Worm (Caenorhabditis elegans) whole organism, mixed stage, embryonic: Measurements from ENCODE around the gene hal-3.

Experiments used
- M03D4.4 ChIP-seq: sonication (generic microtip); optimal IDR thresholded peaks from 2 replicates; lab custom pipeline; 2017; ENCODE audit warnings: mild to moderate bottlenecking, missing genetic modification characterization, missing compliant biosample characterization
- bed-3 ChIP-seq: fragments of 200-800 bp; sonication (Bioruptor generic); optimal IDR thresholded peaks from 3 replicates; lab custom pipeline; 2018; ENCODE audit warnings: mild to moderate bottlenecking, missing genetic modification characterization, moderate library complexity, missing compliant biosample characterization
- blmp-1 ChIP-seq: fragments of 150-350 bp; optimal IDR thresholded peaks from 2 replicates; lab custom pipeline; 2014; ENCODE audit warnings: missing biosample characterization, missing genetic modification characterization
- ceh-39 ChIP-seq: fragments of 150-350 bp; optimal IDR thresholded peaks from 2 replicates; lab custom pipeline; 2014; ENCODE audit warnings: missing biosample characterization, missing genetic modification characterization
- ceh-43 ChIP-seq: fragments of 200-800 bp; sonication (Bioruptor generic); optimal IDR thresholded peaks from 2 replicates; lab custom pipeline; 2018; ENCODE audit warnings: mild to moderate bottlenecking, missing genetic modification characterization, moderate library complexity, missing compliant biosample characterization
- ces-1 ChIP-seq: fragments of 150-350 bp; optimal IDR thresholded peaks from 2 replicates; lab custom pipeline; 2014; ENCODE audit warnings: missing biosample characterization, missing genetic modification reagents, missing genetic modification characterization
- cnd-1 ChIP-seq: fragments of 200-800 bp; sonication (Bioruptor generic); optimal IDR thresholded peaks from 2 replicates; lab custom pipeline; 2018; ENCODE audit warnings: mild to moderate bottlenecking, missing genetic modification characterization, missing compliant biosample characterization
- drap-1 ChIP-seq: fragments of 200-800 bp; sonication (Bioruptor generic); optimal IDR thresholded peaks from 3 replicates; lab custom pipeline; 2018; ENCODE audit warnings: mild to moderate bottlenecking, missing genetic modification characterization, missing compliant biosample characterization
- elt-1 ChIP-seq: sonication (generic microtip); optimal IDR thresholded peaks from 2 replicates; lab custom pipeline; 2017; ENCODE audit warnings: missing genetic modification characterization, mild to moderate bottlenecking, missing compliant biosample characterization, antibody characterized with exemption, moderate library complexity, borderline replicate concordance; ENCODE audit not compliant: insufficient read depth
- elt-3 ChIP-seq: fragments of 150-350 bp; optimal IDR thresholded peaks from 2 replicates; lab custom pipeline; 2014; ENCODE audit warnings: missing biosample characterization, missing genetic modification characterization
- ham-2 ChIP-seq: fragments of 200-800 bp; sonication (Bioruptor generic); optimal IDR thresholded peaks from 2 replicates; lab custom pipeline; 2018; ENCODE audit warnings: mild to moderate bottlenecking, missing genetic modification characterization, missing compliant biosample characterization
- hlh-1 ChIP-seq: fragments of 150-350 bp; optimal IDR thresholded peaks from 2 replicates; lab custom pipeline; 2014; ENCODE audit warnings: missing biosample characterization, missing genetic modification reagents, missing genetic modification characterization
- lin-13 ChIP-seq: fragments of 150-350 bp; optimal IDR thresholded peaks from 2 replicates; lab custom pipeline; 2014; ENCODE audit warnings: missing biosample characterization, missing genetic modification characterization
- lin-32 ChIP-seq: fragments of 200-800 bp; sonication (Bioruptor generic); optimal IDR thresholded peaks from 2 replicates; lab custom pipeline; 2018; ENCODE audit warnings: mild to moderate bottlenecking, missing genetic modification characterization, missing compliant biosample characterization
- mab-5 ChIP-seq: fragments of 150-350 bp; optimal IDR thresholded peaks from 2 replicates; lab custom pipeline; 2014; ENCODE audit warnings: missing biosample characterization, missing genetic modification characterization
- mep-1 ChIP-seq: fragments of 150-350 bp; optimal IDR thresholded peaks from 2 replicates; lab custom pipeline; 2017; ENCODE audit warnings: missing biosample characterization, missing genetic modification reagents, missing genetic modification characterization, inconsistent platforms
- mls-2 ChIP-seq: sonication (generic microtip); optimal IDR thresholded peaks from 2 replicates; lab custom pipeline; 2016; ENCODE audit warnings: mild to moderate bottlenecking, missing genetic modification characterization, moderate library complexity, missing compliant biosample characterization
- nhr-2 ChIP-seq: fragments of 150-350 bp; optimal IDR thresholded peaks from 2 replicates; lab custom pipeline; 2014; ENCODE audit warnings: missing biosample characterization, missing genetic modification characterization
- nhr-237 ChIP-seq: fragments of 150-350 bp; optimal IDR thresholded peaks from 2 replicates; lab custom pipeline; 2014; ENCODE audit warnings: missing biosample characterization, missing genetic modification characterization
- nhr-28 ChIP-seq: fragments of 150-350 bp; optimal IDR thresholded peaks from 2 replicates; lab custom pipeline; 2014; ENCODE audit warnings: missing biosample characterization, missing genetic modification characterization
- nhr-76 ChIP-seq: sonication (generic microtip); optimal IDR thresholded peaks from 2 replicates; lab custom pipeline; 2017; ENCODE audit warnings: missing biosample characterization, missing genetic modification characterization
- pha-4 ChIP-seq: fragments of 150-350 bp; optimal IDR thresholded peaks from 2 replicates; lab custom pipeline; 2018; ENCODE audit warnings: missing biosample characterization, missing genetic modification reagents, missing genetic modification characterization
- sem-2 ChIP-seq: fragments of 200-800 bp; sonication (Bioruptor generic); optimal IDR thresholded peaks from 2 replicates; lab custom pipeline; 2018; ENCODE audit warnings: mild to moderate bottlenecking, missing genetic modification characterization, missing compliant biosample characterization
- sptf-1 ChIP-seq: sonication (generic microtip); optimal IDR thresholded peaks from 2 replicates; lab custom pipeline; 2017; ENCODE audit warnings: mild to moderate bottlenecking, missing genetic modification characterization, moderate library complexity, missing compliant biosample characterization
- tbx-8 ChIP-seq: fragments of 200-800 bp; sonication (Bioruptor generic); optimal IDR thresholded peaks from 2 replicates; lab custom pipeline; 2018; ENCODE audit warnings: mild to moderate bottlenecking, missing genetic modification characterization, moderate library complexity, missing compliant biosample characterization
- unc-120 ChIP-seq: sonication (generic microtip); optimal IDR thresholded peaks from 2 replicates; lab custom pipeline; 2017; ENCODE audit warnings: missing genetic modification characterization, missing compliant biosample characterization; ENCODE audit not compliant: poor library complexity, severe bottlenecking
- unc-62 ChIP-seq: fragments of 150-350 bp; optimal IDR thresholded peaks from 2 replicates; lab custom pipeline; 2014; ENCODE audit warnings: missing biosample characterization, missing genetic modification reagents, missing genetic modification characterization
- zip-8 ChIP-seq: fragments of 150-350 bp; optimal IDR thresholded peaks from 2 replicates; lab custom pipeline; 2014; ENCODE audit warnings: missing biosample characterization, missing genetic modification characterization
- ztf-11 ChIP-seq: fragments of 150-350 bp; optimal IDR thresholded peaks from 2 replicates; lab custom pipeline; 2014; ENCODE audit warnings: missing biosample characterization, missing genetic modification characterization

The hal-3 gene

DNA sequence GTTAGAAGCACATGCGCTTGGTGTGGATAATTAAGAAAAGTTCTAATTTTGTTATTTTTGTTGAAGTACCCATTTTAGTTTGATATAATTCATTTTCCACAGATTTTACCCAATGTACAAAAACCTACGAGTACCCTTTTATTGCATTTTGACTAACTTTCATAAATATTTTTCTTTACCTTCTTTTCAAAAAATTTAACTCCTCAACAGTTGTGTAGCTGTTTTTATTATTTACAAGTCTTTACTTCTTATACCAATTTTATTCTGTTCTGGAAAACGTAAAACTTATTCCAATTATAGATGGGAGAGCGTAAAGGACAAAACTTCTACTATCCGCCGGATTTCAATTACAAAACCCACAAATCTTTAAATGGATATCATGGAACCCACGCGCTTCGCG, 32.3 kb upstream of the hal-3 start, which contains the start of gene ZK1307.9:
Gene ZK1307.9 (plus strand): TSS at position 301 of the 400 bp plus-strand sequence.
- no peak for TF ChIP-seq bed-3
- TF ChIP-seq elt-3 (tag; lab: Kevin White, UChicago) = no peak
- no peak for TF ChIP-seq ham-2 (GFP tag; lab: Kevin White, UChicago)
- no peak for TF ChIP-seq mls-2 (tag; lab: Kevin White, UChicago)
- TF ChIP-seq unc-62 (GFP tag; lab: Kevin White, UChicago) = no peak

DNA sequence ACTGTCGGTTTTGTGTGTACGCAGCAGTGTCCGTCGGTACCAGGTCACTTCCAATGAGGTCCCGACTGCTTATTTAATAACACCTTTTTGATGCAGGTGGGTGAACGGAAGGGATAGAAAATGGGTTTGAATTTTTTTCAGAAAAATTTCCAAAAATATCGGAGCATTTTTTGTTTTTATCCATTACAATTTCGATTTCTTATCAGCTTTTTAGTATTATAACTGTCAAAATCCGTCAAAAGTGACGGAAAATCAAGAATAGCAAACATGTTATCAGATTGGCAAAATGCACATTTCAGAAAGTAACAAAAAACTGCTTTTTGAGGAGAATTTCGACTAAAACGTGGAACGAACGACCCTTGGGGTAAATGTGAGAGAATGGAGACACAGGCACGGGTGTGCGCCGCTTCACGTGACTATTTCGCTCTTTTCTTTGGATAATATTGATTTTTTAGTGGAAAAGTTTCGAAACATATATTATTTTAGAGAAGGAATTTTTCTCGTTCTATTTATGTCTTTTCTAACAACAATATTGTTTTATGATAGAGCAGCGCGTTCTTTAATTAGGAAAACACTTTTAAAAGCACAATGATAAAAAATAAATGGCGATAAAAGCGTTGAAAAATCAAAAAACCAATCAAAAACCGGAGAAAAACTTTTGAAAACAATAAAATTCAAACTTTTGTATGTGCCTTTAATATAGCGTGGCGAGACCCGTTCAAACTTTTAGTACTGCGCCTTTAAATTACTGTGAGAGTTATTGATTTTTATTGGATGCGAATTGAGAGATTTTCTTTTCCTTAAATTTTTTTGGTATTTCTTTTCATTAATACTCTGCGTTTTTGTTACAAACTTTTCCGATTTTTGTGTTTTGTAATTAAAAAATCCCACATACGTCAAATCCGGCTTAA, 30.3 kb upstream of the hal-3 start, which contains the start of gene sqv-8:
Gene sqv-8 (plus strand): TSS at position 51 of the 911 bp plus-strand sequence.
- TF ChIP-seq ztf-11 (tag; lab: Kevin White, UChicago) (no peak), nhr-2 (tag; lab: Kevin White, UChicago) (peak; percentile 66)

DNA sequence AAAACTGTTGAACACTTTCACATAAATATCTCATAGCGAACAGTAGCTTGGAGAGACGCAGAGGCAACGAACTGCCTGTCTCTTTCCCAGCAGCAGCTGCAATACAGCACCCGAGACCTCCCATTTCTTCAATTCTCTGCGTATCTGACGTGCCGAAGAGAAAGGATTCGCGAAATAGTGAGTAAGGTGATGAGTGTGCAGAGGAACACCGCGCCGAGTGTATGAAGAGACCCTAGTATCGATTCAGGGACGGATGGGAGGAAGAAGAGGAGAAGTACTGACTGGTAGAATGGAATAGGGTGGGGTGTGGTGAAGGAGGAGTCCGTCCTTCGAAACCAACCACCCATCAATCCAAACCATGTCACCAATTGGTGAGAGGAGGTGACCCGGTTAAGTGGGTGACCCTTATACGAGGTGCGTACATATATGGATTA, 29.2 kb upstream of the hal-3 start:
- no peak for TF ChIP-seq nhr-76
- TF ChIP-seq drap-1 (GFP tag; lab: Kevin White, UChicago) = peak; percentile 47
- peak; percentile 40 for TF ChIP-seq cnd-1 (tag; lab: Kevin White, UChicago)
- TF ChIP-seq unc-62 (GFP tag; lab: Kevin White, UChicago) = peak; percentile 76
- peak; percentile 46 for TF ChIP-seq lin-32 (GFP tag; lab: Kevin White, UChicago)
- no peak for TF ChIP-seq ceh-43
- peak; percentile 94 for TF ChIP-seq hlh-1 (tag; lab: Kevin White, UChicago)
- peak; percentile 68 for TF ChIP-seq blmp-1 (tag; lab: Kevin White, UChicago)
- TF ChIP-seq nhr-28 = no peak
- peak; percentile 61 for TF ChIP-seq lin-13 (tag; lab: Kevin White, UChicago)
- no peak for TF ChIP-seq M03D4.4 (tag; lab: Kevin White, UChicago)
- TF ChIP-seq nhr-2 (tag; lab: Kevin White, UChicago) = peak; percentile 87
- TF ChIP-seq nhr-237 (tag; lab: Kevin White, UChicago) = peak; percentile 14
- no peak for TF ChIP-seq bed-3
- TF ChIP-seq ceh-39 = peak; percentile 75
- peak; percentile 76 for TF ChIP-seq mls-2 (tag; lab: Kevin White, UChicago)
- TF ChIP-seq mab-5 = no peak
- TF ChIP-seq tbx-8 (GFP tag; lab: Kevin White, UChicago) = peak; percentile 2
- TF ChIP-seq sem-2 = no peak
- TF ChIP-seq elt-3 (tag; lab: Kevin White, UChicago) = no peak
- TF ChIP-seq ces-1 (GFP tag; lab: Kevin White, UChicago) = peak; percentile 70
- no peak for TF ChIP-seq ztf-11 (tag; lab: Kevin White, UChicago)
- TF ChIP-seq sptf-1 = peak; percentile 68
- peak; percentile 90 for TF ChIP-seq ham-2 (GFP tag; lab: Kevin White, UChicago)
- TF ChIP-seq unc-120 (tag; lab: Kevin White, UChicago) = peak; percentile 22
- no peak for TF ChIP-seq elt-1
- TF ChIP-seq pha-4 (tag; lab: Kevin White, UChicago) = peak; percentile 41
- peak; percentile 91 for TF ChIP-seq mep-1

DNA sequence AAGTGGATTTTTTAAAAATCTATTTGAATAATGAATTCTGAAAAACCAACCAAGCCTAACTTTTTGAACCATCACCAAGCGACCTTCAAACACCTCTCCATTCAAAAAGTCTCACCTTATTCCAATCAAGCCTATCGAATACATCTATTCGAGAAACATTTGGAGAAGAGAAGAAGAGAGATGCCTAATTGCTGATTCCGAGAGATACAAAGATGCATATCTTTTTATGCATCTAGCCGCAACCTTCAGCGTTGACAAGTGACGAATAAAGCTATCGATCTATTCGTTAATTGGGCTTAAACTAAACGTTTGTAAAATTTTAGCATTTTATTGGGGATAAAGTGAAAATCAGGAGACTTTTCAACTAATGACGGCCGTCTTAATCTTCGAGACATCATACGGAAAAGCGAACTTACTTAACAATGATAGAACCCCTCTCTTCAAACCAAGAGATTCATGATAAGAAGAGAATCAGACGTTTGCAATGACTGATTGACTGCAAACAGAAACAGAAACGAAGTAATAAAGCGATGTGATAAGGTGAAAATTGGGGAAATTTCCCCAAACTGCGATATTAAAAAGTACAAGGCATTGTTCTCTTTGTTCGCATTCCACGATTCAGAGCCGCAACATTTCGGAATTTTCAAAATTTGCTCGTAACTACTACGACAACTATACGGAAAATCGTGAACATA, 28.2 kb upstream of the hal-3 start:
- TF ChIP-seq unc-62 (GFP tag; lab: Kevin White, UChicago) = peak; percentile 87
- no peak for TF ChIP-seq zip-8 (tag; lab: Kevin White, UChicago)
- TF ChIP-seq elt-1 = peak; percentile 95
- no peak for TF ChIP-seq elt-3 (tag; lab: Kevin White, UChicago)
- no peak for TF ChIP-seq unc-120 (tag; lab: Kevin White, UChicago)
- peak; percentile 87 for TF ChIP-seq ham-2 (GFP tag; lab: Kevin White, UChicago)

DNA sequence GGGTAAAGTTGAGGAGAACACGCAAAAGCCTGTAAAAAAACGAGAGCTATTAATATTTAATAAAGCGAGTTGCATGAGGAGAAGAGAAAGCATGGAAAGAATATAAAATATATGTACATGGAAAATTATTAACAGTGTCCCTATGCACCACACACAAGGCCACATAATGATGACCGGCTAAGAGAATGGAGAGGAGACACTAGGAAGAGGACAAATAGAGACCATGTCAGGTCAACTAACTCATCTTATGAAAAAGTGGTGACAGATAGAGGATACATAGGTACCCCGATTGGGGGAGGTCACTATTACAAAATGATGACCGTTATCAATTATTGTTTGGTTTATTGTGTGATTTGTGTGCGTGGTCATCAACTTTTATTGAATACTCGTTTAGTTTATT, 27.5 kb upstream of the hal-3 start, which contains the start of gene fzr-1:
Gene fzr-1 (minus strand): TSS at position 29 of the 400 bp plus-strand sequence.
- TF ChIP-seq ceh-39 (no peak), nhr-2 (tag; lab: Kevin White, UChicago) (peak; percentile 94)
- TF ChIP-seq, all 35 proteins: peak for 1
